Worm (Caenorhabditis elegans) whole organism, L3 larva: ENCODE results near the gene cima-1.

Experiments used
- R02D3.7 ChIP-seq: fragments of 150-350 bp; optimal IDR thresholded peaks from 2 replicates; lab custom pipeline; 2014; ENCODE audit warnings: missing biosample characterization, missing genetic modification characterization
- aly-2 ChIP-seq: fragments of 150-350 bp; optimal IDR thresholded peaks from 2 replicates; lab custom pipeline; 2014; ENCODE audit warnings: missing biosample characterization, missing genetic modification characterization
- ama-1 ChIP-seq: fragments of 150-350 bp; optimal IDR thresholded peaks from 2 replicates; lab custom pipeline; 2018
- ceh-16 ChIP-seq: sonication (generic microtip); optimal IDR thresholded peaks from 2 replicates; lab custom pipeline; 2017; ENCODE audit warnings: missing biosample characterization, missing genetic modification characterization
- ceh-28 ChIP-seq: fragments of 150-350 bp; optimal IDR thresholded peaks from 2 replicates; lab custom pipeline; 2014; ENCODE audit warnings: missing biosample characterization, missing genetic modification reagents, missing genetic modification characterization
- ceh-9 ChIP-seq: sonication (generic microtip); optimal IDR thresholded peaks from 2 replicates; lab custom pipeline; 2018; ENCODE audit warnings: missing biosample characterization, missing genetic modification characterization
- daf-12 ChIP-seq: fragments of 150-350 bp; optimal IDR thresholded peaks from 2 replicates; lab custom pipeline; 2014; ENCODE audit warnings: missing biosample characterization, missing genetic modification reagents, missing genetic modification characterization
- egl-27 ChIP-seq: sonication (generic microtip); optimal IDR thresholded peaks from 4 replicates; lab custom pipeline; 2017; ENCODE audit warnings: missing biosample characterization, missing genetic modification reagents, missing genetic modification characterization
- egl-5 ChIP-seq: fragments of 150-350 bp; optimal IDR thresholded peaks from 2 replicates; lab custom pipeline; 2017; ENCODE audit warnings: missing biosample characterization, missing genetic modification reagents, missing genetic modification characterization, inconsistent platforms
- elt-1 ChIP-seq: fragments of 150-350 bp; optimal IDR thresholded peaks from 2 replicates; lab custom pipeline; 2014; ENCODE audit warnings: missing biosample characterization, missing genetic modification characterization
- elt-2 ChIP-seq: sonication (generic microtip); optimal IDR thresholded peaks from 2 replicates; lab custom pipeline; 2016; ENCODE audit warnings: missing genetic modification reagents, mild to moderate bottlenecking, missing genetic modification characterization, missing compliant biosample characterization
- elt-3 ChIP-seq, 3 experiments: fragments of 150-350 bp in 1 of 3; sonication (generic microtip) in 2 of 3; optimal IDR thresholded peaks; 2 replicates in 2 of 3; 4 replicates in 1 of 3; lab custom pipeline; 2014 to 2017; ENCODE audit warnings: missing biosample characterization in 3 of 3, missing genetic modification characterization in 3 of 3
- fkh-2 ChIP-seq: fragments of 150-350 bp; optimal IDR thresholded peaks from 2 replicates; lab custom pipeline; 2014; ENCODE audit warnings: missing biosample characterization, missing genetic modification reagents, missing genetic modification characterization
- fos-1 ChIP-seq: fragments of 150-350 bp; optimal IDR thresholded peaks from 2 replicates; lab custom pipeline; 2014; ENCODE audit warnings: missing biosample characterization, missing genetic modification characterization
- hmg-11 ChIP-seq: sonication (generic microtip); optimal IDR thresholded peaks from 2 replicates; lab custom pipeline; 2016; ENCODE audit warnings: missing genetic modification characterization, missing compliant biosample characterization
- jun-1 ChIP-seq: fragments of 150-350 bp; optimal IDR thresholded peaks from 2 replicates; lab custom pipeline; 2014; ENCODE audit warnings: missing biosample characterization, missing genetic modification reagents, missing genetic modification characterization
- lin-15B ChIP-seq: fragments of 150-350 bp; optimal IDR thresholded peaks from 2 replicates; lab custom pipeline; 2014; ENCODE audit warnings: missing biosample characterization, missing genetic modification characterization
- lin-39 ChIP-seq: fragments of 150-350 bp; optimal IDR thresholded peaks from 2 replicates; lab custom pipeline; 2018; ENCODE audit warnings: missing biosample characterization, missing genetic modification reagents, missing genetic modification characterization
- mml-1 ChIP-seq: fragments of 150-350 bp; sonication (generic microtip); optimal IDR thresholded peaks from 3 replicates; lab custom pipeline; 2014; ENCODE audit warnings: missing biosample characterization, missing genetic modification characterization
- nfya-1 ChIP-seq: sonication (generic microtip); optimal IDR thresholded peaks from 2 replicates; lab custom pipeline; 2017; ENCODE audit warnings: missing genetic modification characterization, mild to moderate bottlenecking, missing compliant biosample characterization, antibody characterized with exemption, moderate library complexity; ENCODE audit not compliant: insufficient read depth
- nhr-11 ChIP-seq: fragments of 150-350 bp; optimal IDR thresholded peaks from 2 replicates; lab custom pipeline; 2014; ENCODE audit warnings: missing biosample characterization, missing genetic modification characterization
- nhr-23 ChIP-seq: fragments of 150-350 bp; optimal IDR thresholded peaks from 2 replicates; lab custom pipeline; 2014; ENCODE audit warnings: missing biosample characterization, missing genetic modification reagents, missing genetic modification characterization
- nhr-25 ChIP-seq: sonication (generic microtip); optimal IDR thresholded peaks from 2 replicates; lab custom pipeline; 2017; ENCODE audit warnings: missing biosample characterization, missing genetic modification characterization
- nhr-28 ChIP-seq: fragments of 150-350 bp; optimal IDR thresholded peaks from 2 replicates; lab custom pipeline; 2014; ENCODE audit warnings: missing biosample characterization, missing genetic modification characterization
- nhr-43 ChIP-seq: sonication (generic microtip); optimal IDR thresholded peaks from 2 replicates; lab custom pipeline; 2016; ENCODE audit warnings: mild to moderate bottlenecking, missing genetic modification characterization, missing compliant biosample characterization; ENCODE audit not compliant: poor library complexity, severe bottlenecking
- nhr-76 ChIP-seq: fragments of 150-350 bp; sonication (generic microtip); optimal IDR thresholded peaks from 5 replicates; lab custom pipeline; 2014; ENCODE audit warnings: missing biosample characterization, missing genetic modification characterization
- pha-4 ChIP-seq: fragments of 150-350 bp; optimal IDR thresholded peaks from 2 replicates; lab custom pipeline; 2014; ENCODE audit warnings: missing biosample characterization, missing genetic modification reagents, missing genetic modification characterization
- pqm-1 ChIP-seq: fragments of 150-350 bp; optimal IDR thresholded peaks from 2 replicates; lab custom pipeline; 2017; ENCODE audit warnings: missing biosample characterization, missing genetic modification characterization, inconsistent platforms
- sea-2 ChIP-seq: fragments of 150-350 bp; sonication (generic microtip); optimal IDR thresholded peaks from 4 replicates; lab custom pipeline; 2014; ENCODE audit warnings: missing biosample characterization, missing genetic modification reagents, missing genetic modification characterization
- skn-1 ChIP-seq: fragments of 150-350 bp; optimal IDR thresholded peaks from 2 replicates; lab custom pipeline; 2014; ENCODE audit warnings: missing biosample characterization, missing genetic modification characterization
- snpc-4 ChIP-seq: fragments of 150-350 bp; optimal IDR thresholded peaks from 2 replicates; lab custom pipeline; 2014; ENCODE audit warnings: missing biosample characterization, missing genetic modification characterization
- tbx-2 ChIP-seq: sonication (generic microtip); optimal IDR thresholded peaks from 2 replicates; lab custom pipeline; 2016; ENCODE audit warnings: mild to moderate bottlenecking, missing genetic modification characterization, missing compliant biosample characterization
- unc-62 ChIP-seq: fragments of 150-350 bp; sonication (generic microtip); optimal IDR thresholded peaks from 4 replicates; lab custom pipeline; 2014; ENCODE audit warnings: missing biosample characterization, missing genetic modification reagents, missing genetic modification characterization

cima-1 gene

ce11 chrIV:7650433-7650832, 826 bp upstream of the cima-1 start:
- no peak for TF ChIP-seq tbx-2 (tag; lab: Kevin White, UChicago)
- TF ChIP-seq nfya-1 (tag; lab: Kevin White, UChicago), result peak; percentile 69
- TF ChIP-seq, all 47 proteins: peak for 1

ce11 chrIV:7653198-7653597, 1.9 kb downstream of the cima-1 start:
- no peak for TF ChIP-seq fkh-2 (tag; lab: Kevin White, UChicago)
- no peak for TF ChIP-seq ceh-28 (tag; lab: Kevin White, UChicago)
- TF ChIP-seq daf-12, result no peak
- no peak for TF ChIP-seq nhr-11
- TF ChIP-seq elt-2, result peak; percentile 38
- TF ChIP-seq nfya-1 (tag; lab: Kevin White, UChicago), result no peak
- TF ChIP-seq, all 47 proteins: peak for 1

- TF ChIP-seq R02D3.7, result peak; percentile 30
- TF ChIP-seq ceh-28 (tag; lab: Kevin White, UChicago), result no peak
- TF ChIP-seq hmg-11 (tag; lab: Kevin White, UChicago), result peak; percentile 52
- TF ChIP-seq skn-1 (tag; lab: Kevin White, UChicago), result peak; percentile 21
- no peak for TF ChIP-seq egl-27 (tag; lab: Kevin White, UChicago)
- TF ChIP-seq pha-4, result peak; percentile 85
- TF ChIP-seq aly-2 (tag; lab: Kevin White, UChicago), result no peak
- no peak for TF ChIP-seq jun-1 (tag; lab: Kevin White, UChicago)
- no peak for TF ChIP-seq nhr-28 (tag; lab: Kevin White, UChicago)
- TF ChIP-seq snpc-4 (tag; lab: Kevin White, UChicago), result peak; percentile 71
- TF ChIP-seq nhr-25, result peak; percentile 84
- peak; percentile 69 for TF ChIP-seq lin-39 (tag; lab: Kevin White, UChicago)
- TF ChIP-seq tbx-2 (tag; lab: Kevin White, UChicago), result no peak
- peak; percentile 27 for TF ChIP-seq pqm-1 (tag; lab: Kevin White, UChicago)
- peak; percentile 43 for TF ChIP-seq nhr-43 (tag; lab: Kevin White, UChicago)
- no peak for TF ChIP-seq sea-2 (GFP tag; lab: Kevin White, UChicago)
- peak; percentile 78 for TF ChIP-seq nfya-1 (tag; lab: Kevin White, UChicago)
- TF ChIP-seq elt-2, result peak; percentile 46
- TF ChIP-seq ceh-16 (tag; lab: Kevin White, UChicago), result no peak
- TF ChIP-seq lin-15B, result peak; percentile 85
- peak; percentile 30 for TF ChIP-seq elt-1 (tag; lab: Kevin White, UChicago)
- TF ChIP-seq elt-3 (tag; optimal IDR thresholded peaks at IDR 0.05; lab: Kevin White, UChicago), result peak in 1 of 3 experiments; percentile 25
- no peak for TF ChIP-seq ceh-9 (tag; lab: Kevin White, UChicago)
- no peak for TF ChIP-seq ama-1 (lab: Kevin White, UChicago)
- peak; percentile 77 for TF ChIP-seq nhr-23
- no peak for TF ChIP-seq unc-62
Observed at ce11 chrIV:7654212-7654778, 3.0 kb downstream of the cima-1 start, which contains the start of gene nrde-4. TSS of gene nrde-4 (minus strand) at chrIV:7654262.

ce11 chrIV:7658589-7658988, 7.3 kb downstream of the cima-1 start, which contains the start of gene C08G9.1:
TSS of gene C08G9.1 (plus strand) at chrIV:7658763.
- TF ChIP-seq nfya-1 (tag; lab: Kevin White, UChicago), result peak; percentile 41
- no peak for TF ChIP-seq nhr-76 (tag; lab: Kevin White, UChicago)
- peak; percentile 27 for TF ChIP-seq lin-39 (tag; lab: Kevin White, UChicago)
- TF ChIP-seq egl-5, result peak; percentile 31

ce11 chrIV:7659481-7659880, 8.2 kb downstream of the cima-1 start:
- TF ChIP-seq mml-1 (tag; lab: Kevin White, UChicago), result no peak
- no peak for TF ChIP-seq ceh-16 (tag; lab: Kevin White, UChicago)
- no peak for TF ChIP-seq nhr-11
- peak; percentile 80 for TF ChIP-seq egl-5
- no peak for TF ChIP-seq pha-4
- peak; percentile 11 for TF ChIP-seq nfya-1 (tag; lab: Kevin White, UChicago)
- no peak for TF ChIP-seq fos-1 (tag; lab: Kevin White, UChicago)
- peak; percentile 46 for TF ChIP-seq lin-39 (tag; lab: Kevin White, UChicago)
- TF ChIP-seq egl-27 (tag; lab: Kevin White, UChicago), result no peak
- TF ChIP-seq nhr-43 (tag; lab: Kevin White, UChicago), result no peak
